Worm (Caenorhabditis elegans): ENCODE data around the gene K07F5.14.
"Not testable (repeated sequence)": the region's sequence is repeated elsewhere in the genome, so short reads cannot be mapped to it uniquely, and the experiment has no call there.

K07F5.14 gene

ce11 chrIV:9884257-9884656, 22.2 kb downstream of the K07F5.14 start, which contains the start of the genes prp-18 and mccc-1 (continued):
- TF ChIP-seq B0035.1 (tag; optimal IDR thresholded peaks at IDR 0.05): no peak

ce11 chrIV:9889857-9890256, 27.8 kb downstream of the K07F5.14 start, which contains the start of gene ttbk-3:
Gene ttbk-3 (minus strand): TSS chrIV:9889957.
- TF ChIP-seq ZK185.1 (tag; optimal IDR thresholded peaks at IDR 0.05; ENCODE audit: poor library complexity, severe bottlenecking) (no peak), F22D6.2 (tag; optimal IDR thresholded peaks at IDR 0.05) (no peak), Y56A3A.18 (GFP tag; IDR thresholded peaks at IDR 0.05) (no peak), K12H6.12 (tag; optimal IDR thresholded peaks at IDR 0.05) (no peak), ceh-27 (GFP tag; optimal IDR thresholded peaks at IDR 0.05) (no peak), F23B12.7 (tag; optimal IDR thresholded peaks at IDR 0.05; ENCODE audit: insufficient read depth) (no peak), tbx-9 (tag; optimal IDR thresholded peaks at IDR 0.05; ENCODE audit: borderline replicate concordance) (no peak), egl-18 (GFP tag; IDR thresholded peaks at IDR 0.05) (no peak)

- TF ChIP-seq madf-10 (tag; optimal IDR thresholded peaks at IDR 0.05) (no peak), lin-26 (GFP tag; IDR thresholded peaks at IDR 0.05) (no peak), sdz-38 (tag; optimal IDR thresholded peaks at IDR 0.05) (no peak), lsl-1 (GFP tag; optimal IDR thresholded peaks at IDR 0.05) (no peak), nhr-120 (GFP tag; IDR thresholded peaks at IDR 0.05) (no peak), snpc-4 (GFP tag; optimal IDR thresholded peaks at IDR 0.05) (no peak), snpc-4 (tag; optimal IDR thresholded peaks at IDR 0.05) (no peak), B0336.3 (GFP tag; IDR thresholded peaks at IDR 0.05) (no peak), B0261.1 (tag; optimal IDR thresholded peaks at IDR 0.05) (no peak), snpc-1.3 (tag; optimal IDR thresholded peaks at IDR 0.05; ENCODE audit: insufficient read depth) (no peak), T26A5.8 (tag; optimal IDR thresholded peaks at IDR 0.05) (no peak), ztf-28 (GFP tag; IDR thresholded peaks at IDR 0.05) (no peak), pbrm-1 (GFP tag; IDR thresholded peaks at IDR 0.05) (no peak)
Measured at ce11 chrIV:9891938-9892337, 29.9 kb downstream of the K07F5.14 start, which contains the start of gene F32B6.4. Gene F32B6.4 (minus strand): TSS chrIV:9892038.

ce11 chrIV:9893649-9894048, 31.6 kb downstream of the K07F5.14 start, which contains the start of gene sss-1:
Gene sss-1 (minus strand): TSS chrIV:9893749.
- not testable (repeated sequence) for TF ChIP-seq hmg-1.2 (GFP tag; IDR thresholded peaks at IDR 0.05); B0035.1 (tag; optimal IDR thresholded peaks at IDR 0.05); B0336.3 (GFP tag; IDR thresholded peaks at IDR 0.05)

ce11 chrIV:9894331-9894730, 32.3 kb downstream of the K07F5.14 start, which contains the start of gene msp-77:
Gene msp-77 (plus strand): TSS chrIV:9894631.
- not testable (repeated sequence) for TF ChIP-seq B0035.1 (tag; optimal IDR thresholded peaks at IDR 0.05); zim-3 (tag; optimal IDR thresholded peaks at IDR 0.05); ztf-6 (GFP tag; IDR thresholded peaks at IDR 0.05)

- no peak for TF ChIP-seq egl-44 (GFP tag; IDR thresholded peaks at IDR 0.05)
- TF ChIP-seq snpc-4 (GFP tag; optimal IDR thresholded peaks at IDR 0.05): no peak
- no peak for TF ChIP-seq snpc-4 (tag; optimal IDR thresholded peaks at IDR 0.05)
- TF ChIP-seq nhr-120 (GFP tag; IDR thresholded peaks at IDR 0.05): no peak
- no peak for TF ChIP-seq athp-1 (tag; optimal IDR thresholded peaks at IDR 0.05)
- no peak for TF ChIP-seq Y95B8A.8 (GFP tag; IDR thresholded peaks at IDR 0.05)
- no peak for TF ChIP-seq ztf-18 (tag; optimal IDR thresholded peaks at IDR 0.05)
- TF ChIP-seq let-526 (GFP tag; IDR thresholded peaks at IDR 0.05): no peak
- TF ChIP-seq ceh-91 (GFP tag; IDR thresholded peaks at IDR 0.05): no peak
- TF ChIP-seq bed-1 (GFP tag; IDR thresholded peaks at IDR 0.05): no peak
- TF ChIP-seq sdz-38 (tag; optimal IDR thresholded peaks at IDR 0.05): no peak
- no peak for TF ChIP-seq lag-1 (GFP tag; IDR thresholded peaks at IDR 0.05)
- TF ChIP-seq rcor-1 (GFP tag; IDR thresholded peaks at IDR 0.05): no peak
- no peak for TF ChIP-seq attf-6 (GFP tag; IDR thresholded peaks at IDR 0.05)
- TF ChIP-seq dpff-1 (tag; optimal IDR thresholded peaks at IDR 0.05): no peak
- no peak for TF ChIP-seq dpl-1 (GFP tag; optimal IDR thresholded peaks at IDR 0.05)
- no peak for TF ChIP-seq bed-2 (GFP tag; IDR thresholded peaks at IDR 0.05)
- no peak for TF ChIP-seq die-1 (tag; optimal IDR thresholded peaks at IDR 0.05)
- no peak for TF ChIP-seq snpc-1.3 (tag; optimal IDR thresholded peaks at IDR 0.05; ENCODE audit: insufficient read depth)
Measured at ce11 chrIV:9895088-9895487, 33.1 kb downstream of the K07F5.14 start, which contains the start of gene ssp-32. Gene ssp-32 (plus strand): TSS chrIV:9895388.
